Fruit fly (Drosophila melanogaster) whole organism, embryonic: ENCODE measurements around the gene hang.

Experiments
- Antp ChIP-seq: fragments of 200-800 bp; sonication (Bioruptor generic); optimal IDR thresholded peaks from 3 replicates; lab custom pipeline; 2016; ENCODE audit warnings: missing biosample characterization, missing genetic modification characterization
- CG10267 ChIP-seq: fragments of 200-800 bp; sonication (Bioruptor generic); optimal IDR thresholded peaks from 2 replicates; lab custom pipeline; 2018; ENCODE audit warnings: missing biosample characterization, mild to moderate bottlenecking, missing genetic modification characterization, moderate library complexity
- CG10979 ChIP-seq: fragments of 200-800 bp; sonication (Bioruptor generic); optimal IDR thresholded peaks from 2 replicates; lab custom pipeline; 2018; ENCODE audit warnings: missing biosample characterization, mild to moderate bottlenecking, missing genetic modification characterization, moderate library complexity
- CG11723 ChIP-seq: fragments of 200-800 bp; sonication (Bioruptor generic); optimal IDR thresholded peaks from 2 replicates; lab custom pipeline; 2017; ENCODE audit warnings: missing biosample characterization, mild to moderate bottlenecking, missing genetic modification characterization
- CG12391 ChIP-seq: fragments of 200-800 bp; sonication (Bioruptor generic); optimal IDR thresholded peaks from 3 replicates; lab custom pipeline; 2018; ENCODE audit warnings: missing biosample characterization, mild to moderate bottlenecking, missing genetic modification characterization, moderate library complexity
- CG13123 ChIP-seq: fragments of 200-800 bp; sonication (Bioruptor generic); optimal IDR thresholded peaks from 2 replicates; lab custom pipeline; 2016; ENCODE audit warnings: missing biosample characterization, missing genetic modification characterization
- CG1602 ChIP-seq: fragments of 200-800 bp; sonication (Bioruptor generic); optimal IDR thresholded peaks from 3 replicates; lab custom pipeline; 2016; ENCODE audit warnings: missing biosample characterization, missing genetic modification characterization
- CG1603 ChIP-seq: fragments of 200-800 bp; sonication (Bioruptor generic); optimal IDR thresholded peaks from 2 replicates; lab custom pipeline; 2019; ENCODE audit warnings: missing biosample characterization, mild to moderate bottlenecking, missing genetic modification characterization, moderate library complexity
- CG17802 ChIP-seq: fragments of 200-800 bp; sonication (Bioruptor generic); optimal IDR thresholded peaks from 2 replicates; lab custom pipeline; 2018; ENCODE audit warnings: missing biosample characterization, mild to moderate bottlenecking, missing genetic modification characterization, moderate library complexity
- CG17829 ChIP-seq: fragments of 200-800 bp; optimal IDR thresholded peaks from 2 replicates; lab custom pipeline; 2019; ENCODE audit warnings: missing biosample characterization, mild to moderate bottlenecking, missing genetic modification characterization, moderate library complexity
- CG18262 ChIP-seq: fragments of 200-800 bp; optimal IDR thresholded peaks from 3 replicates; lab custom pipeline; 2019; ENCODE audit warnings: missing biosample characterization, mild to moderate bottlenecking, missing genetic modification characterization, moderate library complexity
- CG2129 ChIP-seq: fragments of 200-800 bp; sonication (Bioruptor generic); IDR thresholded peaks from 2 replicates; pipeline ENCODE4 v1.3.6; 2022; ENCODE audit warnings: missing biosample characterization, missing genetic modification characterization; ENCODE audit not compliant: partially characterized antibody
- CG3281 ChIP-seq: fragments of 200-800 bp; sonication (Bioruptor generic); optimal IDR thresholded peaks from 3 replicates; lab custom pipeline; 2017; ENCODE audit warnings: missing biosample characterization, mild to moderate bottlenecking, missing genetic modification characterization
- CG34376 ChIP-seq: fragments of 200-800 bp; sonication (Bioruptor generic); optimal IDR thresholded peaks from 2 replicates; lab custom pipeline; 2018; ENCODE audit warnings: missing biosample characterization, mild to moderate bottlenecking, missing genetic modification characterization
- CG4617 ChIP-seq: fragments of 200-800 bp; sonication (Bioruptor generic); optimal IDR thresholded peaks from 3 replicates; lab custom pipeline; 2016; ENCODE audit warnings: missing biosample characterization, missing genetic modification characterization, borderline replicate concordance
- CG6272 ChIP-seq: fragments of 200-800 bp; sonication (Bioruptor generic); IDR thresholded peaks from 2 replicates; pipeline ENCODE4 v1.3.6; 2022; ENCODE audit warnings: missing biosample characterization, missing genetic modification characterization
- CG7963 ChIP-seq: fragments of 200-800 bp; sonication (Bioruptor generic); IDR thresholded peaks from 3 replicates; pipeline ENCODE4 v1.3.6; 2022; ENCODE audit warnings: missing biosample characterization, missing genetic modification characterization; ENCODE audit not compliant: partially characterized antibody
- Dbx ChIP-seq: fragments of 200-800 bp; sonication (Bioruptor generic); IDR thresholded peaks from 3 replicates; pipeline ENCODE4 v1.3.6; 2022; ENCODE audit warnings: missing biosample characterization, missing genetic modification characterization
- Doc3 ChIP-seq: fragments of 200-800 bp; sonication (Bioruptor generic); IDR thresholded peaks from 3 replicates; pipeline ENCODE4 v1.3.6; 2022; ENCODE audit warnings: missing biosample characterization, missing genetic modification characterization; ENCODE audit not compliant: partially characterized antibody
- Drgx ChIP-seq: fragments of 200-800 bp; sonication (Bioruptor generic); IDR thresholded peaks from 2 replicates; pipeline ENCODE4 v1.3.6; 2022; ENCODE audit warnings: missing biosample characterization, missing genetic modification characterization
- Hey ChIP-seq: fragments of 200-800 bp; sonication (Bioruptor generic); optimal IDR thresholded peaks from 3 replicates; lab custom pipeline; 2018; ENCODE audit warnings: missing biosample characterization, mild to moderate bottlenecking, missing genetic modification characterization
- Med ChIP-seq: fragments of 200-800 bp; sonication (Bioruptor generic); peaks from one replicate; lab custom pipeline; 2016; ENCODE audit warnings: missing biosample characterization, missing genetic modification characterization, mild to moderate bottlenecking, inconsistent platforms, moderate library complexity
- Myb ChIP-seq: fragments of 200-800 bp; sonication (Bioruptor generic); optimal IDR thresholded peaks from 2 replicates; lab custom pipeline; 2016; ENCODE audit warnings: missing biosample characterization, missing genetic modification characterization
- NC2α ChIP-seq: fragments of 200-800 bp; sonication (Bioruptor generic); optimal IDR thresholded peaks from 2 replicates; lab custom pipeline; 2016; ENCODE audit warnings: missing biosample characterization, missing genetic modification characterization
- Scr ChIP-seq: fragments of 200-800 bp; sonication (Bioruptor generic); IDR thresholded peaks from 2 replicates; pipeline ENCODE4 v1.3.6; 2022; ENCODE audit warnings: missing biosample characterization, missing genetic modification characterization; ENCODE audit not compliant: partially characterized antibody
- ab ChIP-seq: fragments of 200-800 bp; sonication (Bioruptor generic); optimal IDR thresholded peaks from 2 replicates; lab custom pipeline; 2016; ENCODE audit warnings: missing biosample characterization, missing genetic modification characterization
- amos ChIP-seq: fragments of 200-800 bp; sonication (Bioruptor generic); IDR thresholded peaks from 2 replicates; pipeline ENCODE4 v1.3.6; 2022; ENCODE audit warnings: missing biosample characterization, missing genetic modification characterization; ENCODE audit not compliant: partially characterized antibody
- cas ChIP-seq: fragments of 200-800 bp; sonication (Bioruptor generic); IDR thresholded peaks from 2 replicates; pipeline ENCODE4 v1.3.6; 2022; ENCODE audit warnings: missing biosample characterization, missing genetic modification characterization
- crp ChIP-seq, 2 experiments: fragments of 200-800 bp; sonication (Bioruptor generic); optimal IDR thresholded peaks; 2 replicates in 1 of 2; 3 replicates in 1 of 2; lab custom pipeline; 2017; ENCODE audit warnings: missing biosample characterization in 2 of 2, missing genetic modification characterization in 2 of 2, mild to moderate bottlenecking in 1 of 2, moderate library complexity in 1 of 2
- eve ChIP-seq, 2 experiments: fragments of >200 bp; optimal IDR thresholded peaks; 2 replicates each; lab custom pipeline; 2017; ENCODE audit warnings: missing biosample characterization in 2 of 2, missing genetic modification characterization in 2 of 2
- gfzf ChIP-seq: fragments of 200-800 bp; sonication (Bioruptor generic); optimal IDR thresholded peaks from 2 replicates; lab custom pipeline; 2016; ENCODE audit warnings: missing biosample characterization, mild to moderate bottlenecking, missing genetic modification characterization, moderate library complexity
- hbn ChIP-seq: fragments of 200-800 bp; sonication (Bioruptor generic); IDR thresholded peaks from 2 replicates; pipeline ENCODE4 v1.3.6; 2022; ENCODE audit warnings: missing biosample characterization, missing genetic modification characterization; ENCODE audit not compliant: partially characterized antibody
- hkb ChIP-seq, 2 experiments: fragments of 200-800 bp in 1 of 2; fragments of >200 bp in 1 of 2; sonication (Bioruptor generic) in 1 of 2; IDR thresholded peaks in 1 of 2; optimal IDR thresholded peaks in 1 of 2; 2 replicates each; pipeline versions ENCODE4 v1.3.6 to Lab custom; 2017 to 2022; ENCODE audit warnings: missing biosample characterization in 1 of 2, missing genetic modification characterization in 1 of 2
- insv ChIP-seq, 2 experiments: fragments of 200-800 bp; sonication (Bioruptor generic); optimal IDR thresholded peaks; 3 replicates each; lab custom pipeline; 2016 to 2018; ENCODE audit warnings: missing biosample characterization in 2 of 2, missing genetic modification characterization in 2 of 2
- jing ChIP-seq: fragments of 200-800 bp; sonication (Bioruptor generic); optimal IDR thresholded peaks from 2 replicates; lab custom pipeline; 2018; ENCODE audit warnings: missing biosample characterization, mild to moderate bottlenecking, missing genetic modification characterization
- knrl ChIP-seq: fragments of 200-800 bp; sonication (Bioruptor generic); IDR thresholded peaks from 3 replicates; pipeline ENCODE4 v1.3.6; 2022; ENCODE audit warnings: missing biosample characterization, missing genetic modification characterization; ENCODE audit not compliant: partially characterized antibody
- mld ChIP-seq: fragments of 200-800 bp; sonication (Bioruptor generic); IDR thresholded peaks from 3 replicates; pipeline ENCODE4 v1.3.6; 2022; ENCODE audit warnings: missing biosample characterization, missing genetic modification characterization; ENCODE audit not compliant: partially characterized antibody
- nmo ChIP-seq: fragments of 200-800 bp; sonication (Bioruptor generic); optimal IDR thresholded peaks from 2 replicates; lab custom pipeline; 2018; ENCODE audit warnings: missing biosample characterization, mild to moderate bottlenecking, missing genetic modification characterization, moderate library complexity
- nom ChIP-seq: fragments of 200-800 bp; sonication (Bioruptor generic); optimal IDR thresholded peaks from 2 replicates; lab custom pipeline; 2017; ENCODE audit warnings: missing biosample characterization, missing genetic modification characterization, mild to moderate bottlenecking, moderate library complexity, missing genetic modification reagents
- p53 ChIP-seq: fragments of 200-800 bp; sonication (Bioruptor generic); optimal IDR thresholded peaks from 2 replicates; lab custom pipeline; 2016; ENCODE audit warnings: missing biosample characterization, missing genetic modification characterization
- pan ChIP-seq, 4 experiments: fragments of >200 bp in 3 of 4; fragments of 200-800 bp in 1 of 4; sonication (Bioruptor generic) in 1 of 4; optimal IDR thresholded peaks in 3 of 4; IDR thresholded peaks in 1 of 4; 2 replicates each; pipeline versions ENCODE4 v1.3.6 to Lab custom; 2017 to 2022; ENCODE audit warnings: missing biosample characterization in 2 of 4, missing genetic modification characterization in 2 of 4, mixed read lengths in 1 of 4
- phol ChIP-seq: fragments of 200-800 bp; sonication (Bioruptor generic); optimal IDR thresholded peaks from 3 replicates; lab custom pipeline; 2018; ENCODE audit warnings: missing biosample characterization, mild to moderate bottlenecking, missing genetic modification characterization, moderate library complexity
- pzg ChIP-seq: fragments of 200-800 bp; sonication (Bioruptor generic); optimal IDR thresholded peaks from 3 replicates; lab custom pipeline; 2018; ENCODE audit warnings: missing biosample characterization, mild to moderate bottlenecking, missing genetic modification characterization, moderate library complexity
- sna ChIP-seq: fragments of 200-800 bp; sonication (Bioruptor generic); IDR thresholded peaks from 2 replicates; pipeline ENCODE4 v1.3.6; 2022; ENCODE audit warnings: missing biosample characterization, missing genetic modification characterization; ENCODE audit not compliant: partially characterized antibody
- tll ChIP-seq, 2 experiments: fragments of 200-800 bp in 1 of 2; fragments of >200 bp in 1 of 2; sonication (Bioruptor generic) in 1 of 2; optimal IDR thresholded peaks; 2 replicates each; lab custom pipeline; 2017 to 2019; ENCODE audit warnings: missing biosample characterization in 2 of 2, missing genetic modification characterization in 2 of 2, mild to moderate bottlenecking in 1 of 2, moderate library complexity in 1 of 2

Gene hang

DNA sequence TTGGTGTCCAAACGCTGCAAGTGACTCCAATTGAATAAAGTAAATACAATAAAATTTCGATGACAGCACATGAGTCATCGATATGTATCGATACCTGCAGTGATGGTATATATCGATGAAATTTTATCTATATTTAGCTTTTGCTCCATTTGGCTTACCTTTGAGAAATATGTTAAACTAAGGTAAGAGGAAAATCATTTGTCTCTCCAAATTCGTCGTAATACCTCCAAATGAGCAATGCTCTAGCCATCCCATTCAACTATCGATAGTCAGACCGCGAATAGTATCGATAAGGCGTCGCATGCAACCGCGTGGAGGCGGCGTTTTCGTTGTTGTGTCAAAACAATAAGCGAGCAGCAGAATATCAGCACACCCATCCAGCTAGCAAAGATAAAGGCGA, 18.6 kb downstream of the hang start, which contains the start of the genes Cdc50 and rngo (continued):
- TF ChIP-seq hbn (GFP tag; lab: Robert Waterston, UW) (peak; percentile 96), CG6272 (GFP tag; lab: Robert Waterston, UW) (peak; percentile 27; the same call in 1 of the 2 replicates), insv (GFP tag; optimal IDR thresholded peaks at IDR 0.05; lab: Kevin White, UChicago) (peak in 1 of 2 experiments; percentile 37), CG10267 (tag; lab: Kevin White, UChicago) (peak; percentile 66), mld (GFP tag; lab: Robert Waterston, UW) (peak; percentile 93), CG13123 (GFP tag; lab: Kevin White, UChicago) (no peak), pzg (GFP tag; lab: Kevin White, UChicago) (peak; percentile 75), Scr (GFP tag; lab: Robert Waterston, UW) (peak; percentile 99), NC2α (GFP tag; lab: Kevin White, UChicago) (no peak), crp (GFP tag; optimal IDR thresholded peaks at IDR 0.05; lab: Kevin White, UChicago) (peak in 1 of 2 experiments; percentile 28), CG34376 (GFP tag; lab: Kevin White, UChicago) (peak; percentile 51), CG12391 (tag; lab: Kevin White, UChicago) (peak; percentile 56), CG11723 (no peak), amos (GFP tag; lab: Robert Waterston, UW) (peak; percentile 92), tll (GFP tag; optimal IDR thresholded peaks at IDR 0.05; lab: Kevin White, UChicago) (peak; percentile 38 to 89), phol (peak; percentile 60), CG1602 (GFP tag; lab: Kevin White, UChicago) (no peak), CG7963 (peak; percentile 92), knrl (peak; percentile 98), nom (GFP tag; lab: Kevin White, UChicago) (no peak), CG17802 (tag; lab: Kevin White, UChicago) (no peak), cas (GFP tag; lab: Robert Waterston, UW) (no peak), Dbx (GFP tag; lab: Robert Waterston, UW) (no peak), CG2129 (GFP tag; lab: Robert Waterston, UW) (peak; percentile 99), Antp (no peak)

DNA sequence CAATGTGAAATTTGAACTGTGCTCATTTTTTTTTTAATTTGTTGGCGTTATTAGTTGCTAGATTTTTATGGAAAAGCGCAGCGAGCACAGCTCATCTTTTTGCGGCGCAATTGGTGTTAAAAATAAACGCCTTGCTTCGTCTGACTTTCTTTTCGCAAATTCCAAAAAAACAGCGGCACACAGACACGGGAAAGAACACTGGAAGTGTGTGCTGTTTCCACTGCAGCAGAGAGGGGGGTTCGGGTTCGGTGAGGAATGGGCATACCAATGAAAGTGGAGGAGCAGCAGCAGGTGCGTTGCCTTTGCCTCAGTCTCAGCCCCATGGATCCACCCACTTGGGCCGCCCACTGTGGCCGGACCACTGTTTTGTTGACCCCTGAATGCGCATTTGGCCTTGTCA, 19.7 kb downstream of the hang start:
- TF ChIP-seq ab (GFP tag; lab: Kevin White, UChicago) = no peak
- peak; percentile 29 for TF ChIP-seq Med (GFP tag; lab: Kevin White, UChicago)

DNA sequence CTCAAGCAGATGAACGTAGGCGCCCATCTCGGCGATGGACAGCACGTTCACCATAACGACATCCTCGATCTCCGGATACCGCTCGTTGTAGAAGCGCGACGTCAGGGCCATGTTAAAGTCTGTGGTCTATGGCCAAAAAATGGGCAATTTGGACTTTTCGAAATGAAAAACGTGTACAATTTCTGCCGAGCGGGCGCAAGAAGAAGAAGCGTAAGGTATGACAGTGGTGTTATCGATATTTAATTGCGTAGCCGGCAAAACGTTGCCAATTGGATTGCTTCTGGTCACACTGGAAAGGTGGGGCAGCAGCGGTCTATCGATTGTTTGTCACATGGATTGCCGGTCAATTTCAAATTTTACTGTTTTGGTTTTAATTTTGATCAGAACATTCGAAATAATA, 24.1 kb downstream of the hang start, which contains the start of gene eIF2alpha:
TSS of gene eIF2alpha (minus strand) at position 225 of the 400 bp plus-strand sequence.
- no peak for TF ChIP-seq CG10979 (tag; lab: Kevin White, UChicago)
- TF ChIP-seq p53 (GFP tag; lab: Kevin White, UChicago) = peak; percentile 6
- no peak for TF ChIP-seq Hey (tag; lab: Kevin White, UChicago)
- TF ChIP-seq nmo (GFP tag; lab: Kevin White, UChicago) = peak; percentile 23
- TF ChIP-seq CG4617 (GFP tag; lab: Kevin White, UChicago) = peak; percentile 58
- TF ChIP-seq Myb (GFP tag; lab: Kevin White, UChicago) = peak; percentile 48
- no peak for TF ChIP-seq hkb (optimal IDR thresholded peaks at IDR 0.05; lab: Kevin White, UChicago)
- 0 out of 2 replicates have a peak, but pooled peaks have one; percentile 28 for TF ChIP-seq hkb (GFP tag; IDR thresholded peaks at IDR 0.05; lab: Robert Waterston, UW)
- TF ChIP-seq pan (optimal IDR thresholded peaks at IDR 0.05; lab: Kevin White, UChicago) = no peak
- no peak for TF ChIP-seq pan (GFP tag; optimal IDR thresholded peaks at IDR 0.05 in 1 of 2, IDR thresholded peaks at IDR 0.05 in 1 of 2)
- TF ChIP-seq eve (GFP tag; optimal IDR thresholded peaks at IDR 0.05; lab: Kevin White, UChicago) = no peak
- TF ChIP-seq Drgx (GFP tag; lab: Robert Waterston, UW) = no peak
- peak; percentile 46; the same call in 1 of the 3 replicates for TF ChIP-seq Doc3
- peak; percentile 72 for TF ChIP-seq Scr (GFP tag; lab: Robert Waterston, UW)
- TF ChIP-seq CG18262 = no peak
- TF ChIP-seq sna (GFP tag; lab: Robert Waterston, UW) = 0 out of 2 replicates have a peak, but pooled peaks have one; percentile 25
- TF ChIP-seq CG1603 (tag; lab: Kevin White, UChicago) = peak; percentile 75
- no peak for TF ChIP-seq jing
- peak; percentile 80 for TF ChIP-seq gfzf (GFP tag; lab: Kevin White, UChicago)
- TF ChIP-seq CG3281 = no peak
- TF ChIP-seq insv (GFP tag; optimal IDR thresholded peaks at IDR 0.05; lab: Kevin White, UChicago) = peak in 1 of 2 experiments; percentile 49
- peak; percentile 41 for TF ChIP-seq CG17829 (tag; lab: Kevin White, UChicago)
